Worm (Caenorhabditis elegans): ENCODE measurements around the gene F47B8.2.
"Not testable (repeated sequence)": the region's sequence is repeated elsewhere in the genome, so short reads cannot be mapped to it uniquely, and the experiment has no call there.

F47B8.2 gene

DNA sequence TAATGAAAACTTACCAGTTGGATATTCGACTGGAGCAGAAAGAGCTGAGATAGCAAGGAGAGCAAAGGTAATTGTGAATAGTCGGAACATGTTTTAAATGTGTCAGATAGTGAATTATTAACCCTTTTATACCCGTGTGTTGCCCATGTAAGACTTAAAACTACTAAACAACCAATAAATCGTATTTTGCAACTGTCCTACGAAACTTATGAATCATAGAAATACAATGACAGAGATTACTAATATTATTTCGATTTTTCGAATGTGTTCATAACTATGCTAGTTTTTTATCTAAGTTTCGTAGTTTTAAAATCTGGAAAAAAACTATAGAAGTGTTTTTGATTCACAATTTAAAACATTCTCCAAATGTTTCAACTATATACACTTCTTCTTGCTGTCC, 9.7 kb downstream of the F47B8.2 start, which contains the start of gene spig-4:
TSS of gene spig-4 (minus strand) at position 101 of the 400 bp plus-strand sequence.
- TF ChIP-seq nhr-76, hlh-1, mls-2 (tag; optimal IDR thresholded peaks at IDR 0.05): not testable (repeated sequence)

DNA sequence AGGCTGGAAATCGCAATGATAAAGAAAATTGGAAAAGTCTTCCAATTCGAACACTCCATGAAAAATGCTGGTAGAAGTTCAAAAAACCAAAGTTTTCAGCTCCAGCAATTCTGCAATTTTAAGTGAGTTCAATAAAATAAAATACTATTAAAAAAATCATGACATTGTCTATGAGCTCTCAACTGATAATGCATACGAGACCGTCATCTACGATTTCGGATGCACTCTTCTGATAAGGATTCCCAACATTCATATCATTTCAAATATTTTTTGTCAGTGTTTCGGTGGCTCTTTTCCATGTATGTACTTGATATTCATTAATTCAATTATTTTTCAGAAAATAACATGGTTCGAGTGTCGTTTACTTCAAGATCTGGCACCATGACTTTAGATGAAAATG, 15.3 kb downstream of the F47B8.2 start, which contains the start of gene F14D7.6:
TSS of gene F14D7.6 (plus strand) at position 338 of the 400 bp plus-strand sequence.
- TF ChIP-seq lin-32 (GFP tag; optimal IDR thresholded peaks at IDR 0.05) (no peak), M03D4.4 (tag; optimal IDR thresholded peaks at IDR 0.05) (no peak), snpc-4 (tag; optimal IDR thresholded peaks at IDR 0.05) (no peak), cnd-1 (tag; optimal IDR thresholded peaks at IDR 0.05) (no peak), unc-120 (tag; optimal IDR thresholded peaks at IDR 0.05; ENCODE audit: poor library complexity, severe bottlenecking) (no peak), tbx-8 (GFP tag; optimal IDR thresholded peaks at IDR 0.05) (no peak), ceh-39 (tag; optimal IDR thresholded peaks at IDR 0.05) (no peak), sem-2 (GFP tag; optimal IDR thresholded peaks at IDR 0.05) (no peak), bed-3 (GFP tag; optimal IDR thresholded peaks at IDR 0.05) (no peak), pha-4 (tag; optimal IDR thresholded peaks at IDR 0.05) (no peak), lin-13 (tag; optimal IDR thresholded peaks at IDR 0.05) (no peak), ceh-83 (GFP tag; optimal IDR thresholded peaks at IDR 0.05) (no peak), nhr-76 (tag; optimal IDR thresholded peaks at IDR 0.05) (no peak), nhr-2 (tag; optimal IDR thresholded peaks at IDR 0.05) (no peak)

DNA sequence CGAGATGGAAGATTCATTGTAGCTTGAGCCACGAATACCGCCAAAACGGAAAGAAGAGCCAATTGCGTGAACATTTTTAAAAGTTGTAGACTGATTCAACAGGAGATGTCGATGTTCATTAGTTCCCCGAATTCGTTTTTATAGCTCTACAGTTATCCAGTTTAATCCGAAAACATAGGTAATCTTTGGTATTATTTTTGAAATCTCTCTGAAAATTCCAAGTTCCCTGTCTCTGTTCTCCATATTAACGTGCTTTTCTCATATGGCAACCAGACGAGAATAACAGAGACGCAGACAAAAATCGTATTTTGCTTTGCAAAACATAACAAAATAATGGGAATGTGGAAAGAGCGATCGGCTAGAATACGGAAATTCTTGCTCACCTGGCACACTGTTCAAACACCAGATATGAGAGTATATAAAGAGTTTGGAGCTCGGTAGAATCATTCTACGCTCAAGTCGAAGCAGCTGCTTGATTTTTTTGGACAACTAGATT, 16.8 kb downstream of the F47B8.2 start, which contains the start of the genes spig-3 and F14D7.12:
TSS of gene spig-3 (minus strand) at position 101 of the 496 bp plus-strand sequence.
TSS of gene F14D7.12 (plus strand) at position 446 of the 496 bp plus-strand sequence.
- TF ChIP-seq drap-1 (GFP tag; optimal IDR thresholded peaks at IDR 0.05) = no peak
- no peak for TF ChIP-seq ceh-83 (GFP tag; optimal IDR thresholded peaks at IDR 0.05)
- TF ChIP-seq lin-32 (GFP tag; optimal IDR thresholded peaks at IDR 0.05) = no peak
- no peak for TF ChIP-seq lsy-2 (tag; optimal IDR thresholded peaks at IDR 0.05)
- TF ChIP-seq nhr-2 (tag; optimal IDR thresholded peaks at IDR 0.05) = no peak
- TF ChIP-seq sem-2 (GFP tag; optimal IDR thresholded peaks at IDR 0.05) = no peak
- TF ChIP-seq nhr-237 (tag; optimal IDR thresholded peaks at IDR 0.05) = no peak
- TF ChIP-seq elt-3 (tag; optimal IDR thresholded peaks at IDR 0.05) = no peak
- no peak for TF ChIP-seq pha-4 (tag; optimal IDR thresholded peaks at IDR 0.05)
- no peak for TF ChIP-seq ham-2 (GFP tag; optimal IDR thresholded peaks at IDR 0.05)
- no peak for TF ChIP-seq blmp-1 (tag; optimal IDR thresholded peaks at IDR 0.05)
- no peak for TF ChIP-seq cnd-1 (tag; optimal IDR thresholded peaks at IDR 0.05)
- TF ChIP-seq nhr-12 (tag; optimal IDR thresholded peaks at IDR 0.05) = no peak
- no peak for TF ChIP-seq hlh-1 (tag; optimal IDR thresholded peaks at IDR 0.05)
- TF ChIP-seq nhr-28 (tag; optimal IDR thresholded peaks at IDR 0.05) = no peak
- TF ChIP-seq ceh-39 (tag; optimal IDR thresholded peaks at IDR 0.05) = no peak
- no peak for TF ChIP-seq unc-62 (GFP tag; optimal IDR thresholded peaks at IDR 0.05)

- TF ChIP-seq ceh-43 (GFP tag; optimal IDR thresholded peaks at IDR 0.05) = no peak
- TF ChIP-seq mep-1 (tag; optimal IDR thresholded peaks at IDR 0.05) = no peak
- TF ChIP-seq unc-39 (tag; optimal IDR thresholded peaks at IDR 0.05) = no peak
- TF ChIP-seq mls-2 (tag; optimal IDR thresholded peaks at IDR 0.05) = no peak
Measured at ce11 chrV:14296499-14296898, 19.9 kb downstream of the F47B8.2 start, which contains the start of gene F14D7.3. F14D7.3 (plus strand) TSS chrV:14296799.

DNA sequence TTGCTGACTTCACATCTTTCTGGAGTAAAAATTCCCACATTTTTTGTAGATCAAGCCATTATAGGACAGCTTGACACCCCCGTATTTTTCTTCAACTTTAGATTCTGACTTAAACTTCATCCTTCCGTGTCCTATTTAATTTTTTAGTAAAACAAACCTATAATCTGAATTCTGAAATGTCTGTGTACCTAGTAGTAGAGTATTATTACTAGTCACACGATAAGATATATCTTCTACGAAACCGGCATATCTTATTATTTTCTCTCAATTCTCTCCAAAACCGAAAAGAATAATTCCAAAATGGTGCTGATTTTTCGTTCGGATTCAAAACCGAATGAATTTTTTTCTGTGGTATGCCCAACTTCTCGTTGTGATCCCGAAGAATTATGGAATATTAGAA, 22.0 kb downstream of the F47B8.2 start, which contains the start of gene F14D7.9:
TSS of gene F14D7.9 (plus strand) at position 301 of the 400 bp plus-strand sequence.
- no peak for TF ChIP-seq nhr-2 (tag; optimal IDR thresholded peaks at IDR 0.05)
- no peak for TF ChIP-seq blmp-1 (tag; optimal IDR thresholded peaks at IDR 0.05)
- no peak for TF ChIP-seq flh-1 (GFP tag; optimal IDR thresholded peaks at IDR 0.05)
- no peak for TF ChIP-seq nhr-28 (tag; optimal IDR thresholded peaks at IDR 0.05)
- TF ChIP-seq unc-120 (tag; optimal IDR thresholded peaks at IDR 0.05; ENCODE audit: poor library complexity, severe bottlenecking) = no peak
- TF ChIP-seq ceh-43 (GFP tag; optimal IDR thresholded peaks at IDR 0.05) = no peak
- no peak for TF ChIP-seq ztf-11 (tag; optimal IDR thresholded peaks at IDR 0.05)
- no peak for TF ChIP-seq unc-62 (GFP tag; optimal IDR thresholded peaks at IDR 0.05)
- TF ChIP-seq unc-39 (tag; optimal IDR thresholded peaks at IDR 0.05) = no peak
- TF ChIP-seq hlh-1 (tag; optimal IDR thresholded peaks at IDR 0.05) = no peak
- no peak for TF ChIP-seq ceh-83 (GFP tag; optimal IDR thresholded peaks at IDR 0.05)
- TF ChIP-seq M03D4.4 (tag; optimal IDR thresholded peaks at IDR 0.05) = no peak
- TF ChIP-seq nhr-237 (tag; optimal IDR thresholded peaks at IDR 0.05) = no peak
- TF ChIP-seq drap-1 (GFP tag; optimal IDR thresholded peaks at IDR 0.05) = no peak
- no peak for TF ChIP-seq bed-3 (GFP tag; optimal IDR thresholded peaks at IDR 0.05)
- no peak for TF ChIP-seq mep-1 (tag; optimal IDR thresholded peaks at IDR 0.05)
- TF ChIP-seq nhr-76 (tag; optimal IDR thresholded peaks at IDR 0.05) = no peak
- no peak for TF ChIP-seq snpc-4 (tag; optimal IDR thresholded peaks at IDR 0.05)
- TF ChIP-seq zip-8 (tag; optimal IDR thresholded peaks at IDR 0.05) = no peak

Measured in whole organism, mixed stage, embryonic.